Worm (Caenorhabditis elegans) whole organism, L2 larva: ENCODE data around the gene R13A5.15.

Source experiments
- ama-1 ChIP-seq: fragments of 150-350 bp; optimal IDR thresholded peaks from 2 replicates; lab custom pipeline; 2018; ENCODE audit warnings: inconsistent platforms
- elt-1 ChIP-seq: fragments of 150-350 bp; optimal IDR thresholded peaks from 2 replicates; lab custom pipeline; 2014; ENCODE audit warnings: missing biosample characterization, missing genetic modification characterization
- lin-11 ChIP-seq: fragments of 150-350 bp; sonication (generic microtip); optimal IDR thresholded peaks from 2 replicates; lab custom pipeline; 2014; ENCODE audit warnings: missing biosample characterization, missing genetic modification characterization, inconsistent platforms, mixed read lengths
- lin-13 ChIP-seq: fragments of 150-350 bp; optimal IDR thresholded peaks from 2 replicates; lab custom pipeline; 2014; ENCODE audit warnings: missing biosample characterization, missing genetic modification reagents, missing genetic modification characterization
- nhr-12 ChIP-seq: fragments of 150-350 bp; optimal IDR thresholded peaks from 2 replicates; lab custom pipeline; 2014; ENCODE audit warnings: missing biosample characterization, missing genetic modification characterization
- snpc-4 ChIP-seq: fragments of 150-350 bp; optimal IDR thresholded peaks from 2 replicates; lab custom pipeline; 2014; ENCODE audit warnings: missing biosample characterization, missing genetic modification characterization
- unc-62 ChIP-seq: fragments of 150-350 bp; optimal IDR thresholded peaks from 2 replicates; lab custom pipeline; 2014; ENCODE audit warnings: missing biosample characterization, missing genetic modification reagents, missing genetic modification characterization
- ztf-4 ChIP-seq: fragments of 150-350 bp; optimal IDR thresholded peaks from 2 replicates; lab custom pipeline; 2014; ENCODE audit warnings: missing biosample characterization, missing genetic modification characterization

- no peak for TF ChIP-seq ztf-4
- TF ChIP-seq elt-1 (tag; lab: Kevin White, UChicago), result no peak
- no peak for TF ChIP-seq lin-11 (tag; lab: Kevin White, UChicago)
- no peak for TF ChIP-seq lin-13 (GFP tag; lab: Kevin White, UChicago)
- TF ChIP-seq unc-62 (GFP tag; lab: Kevin White, UChicago), result no peak
- TF ChIP-seq nhr-12 (tag; lab: Kevin White, UChicago), result no peak
- TF ChIP-seq ama-1 (lab: Kevin White, UChicago), result no peak
- no peak for TF ChIP-seq snpc-4 (tag; lab: Kevin White, UChicago)
These were observed 34.4 kb downstream of the R13A5.15 start for ce11 chrIII:7553693-7554226.
